Worm (Caenorhabditis elegans) whole organism, L1 larva: Measurements from ENCODE around the gene sod-5.

Source experiments
- aly-2 ChIP-seq: fragments of 150-350 bp; optimal IDR thresholded peaks from 2 replicates; lab custom pipeline; 2014; ENCODE audit warnings: missing biosample characterization, missing genetic modification characterization
- dpl-1 ChIP-seq, 3 experiments: fragments of 150-350 bp in 2 of 3; sonication (generic microtip) in 1 of 3; optimal IDR thresholded peaks; 2 replicates each; lab custom pipeline; 2014 to 2017; ENCODE audit warnings: missing biosample characterization in 3 of 3, missing genetic modification characterization in 3 of 3, missing genetic modification reagents in 3 of 3
- efl-1 ChIP-seq, 4 experiments: fragments of 150-350 bp; optimal IDR thresholded peaks in 3 of 4; peaks in 1 of 4; 1 replicate in 1 of 4; 2 replicates in 3 of 4; lab custom pipeline; 2014; ENCODE audit warnings: missing biosample characterization in 2 of 4, missing genetic modification characterization in 2 of 4, missing genetic modification reagents in 2 of 4
- mdl-1 ChIP-seq, 2 experiments: fragments of 150-350 bp; optimal IDR thresholded peaks; 2 replicates each; lab custom pipeline; 2014 to 2017; ENCODE audit warnings: missing biosample characterization in 2 of 2, missing genetic modification characterization in 2 of 2, inconsistent platforms in 1 of 2
- nhr-11 ChIP-seq: fragments of 150-350 bp; optimal IDR thresholded peaks from 2 replicates; lab custom pipeline; 2014; ENCODE audit warnings: missing biosample characterization, missing genetic modification characterization
- nhr-77 ChIP-seq: fragments of 150-350 bp; optimal IDR thresholded peaks from 2 replicates; lab custom pipeline; 2014; ENCODE audit warnings: missing biosample characterization, missing genetic modification characterization
- unc-62 ChIP-seq: fragments of 150-350 bp; optimal IDR thresholded peaks from 2 replicates; lab custom pipeline; 2014; ENCODE audit warnings: missing biosample characterization, missing genetic modification reagents, missing genetic modification characterization
- vab-15 ChIP-seq: sonication (generic microtip); optimal IDR thresholded peaks from 2 replicates; lab custom pipeline; 2017; ENCODE audit warnings: missing genotype, mild to moderate bottlenecking, missing genetic modification characterization, missing compliant biosample characterization
- ztf-11 ChIP-seq, 2 experiments: sonication (generic microtip); optimal IDR thresholded peaks; 2 replicates each; lab custom pipeline; 2016 to 2017; ENCODE audit warnings: missing genetic modification characterization in 2 of 2, missing biosample characterization in 1 of 2, missing compliant biosample characterization in 1 of 2

ce11 chrII:4460851-4461250, 43.4 kb downstream of the sod-5 start, which contains the start of the genes T12C9.7 and vps-18:
- TF ChIP-seq nhr-77 (tag; lab: Kevin White, UChicago) (no peak), aly-2 (no peak), unc-62 (GFP tag; lab: Kevin White, UChicago) (no peak), ztf-11 (tag; optimal IDR thresholded peaks at IDR 0.05; lab: Kevin White, UChicago) (no peak), mdl-1 (tag; optimal IDR thresholded peaks at IDR 0.05; lab: Kevin White, UChicago) (no peak), nhr-11 (tag; lab: Kevin White, UChicago) (no peak), efl-1 (optimal IDR thresholded peaks at IDR 0.05; lab: Kevin White, UChicago) (no peak), efl-1 (GFP tag; optimal IDR thresholded peaks at IDR 0.05 in 1 of 2; lab: Kevin White, UChicago) (no peak), vab-15 (tag; lab: Kevin White, UChicago) (no peak), dpl-1 (GFP tag; optimal IDR thresholded peaks at IDR 0.05; lab: Kevin White, UChicago) (no peak)
